Worm (Caenorhabditis elegans): ENCODE measurements around the gene W10G6.6.

The W10G6.6 gene

DNA sequence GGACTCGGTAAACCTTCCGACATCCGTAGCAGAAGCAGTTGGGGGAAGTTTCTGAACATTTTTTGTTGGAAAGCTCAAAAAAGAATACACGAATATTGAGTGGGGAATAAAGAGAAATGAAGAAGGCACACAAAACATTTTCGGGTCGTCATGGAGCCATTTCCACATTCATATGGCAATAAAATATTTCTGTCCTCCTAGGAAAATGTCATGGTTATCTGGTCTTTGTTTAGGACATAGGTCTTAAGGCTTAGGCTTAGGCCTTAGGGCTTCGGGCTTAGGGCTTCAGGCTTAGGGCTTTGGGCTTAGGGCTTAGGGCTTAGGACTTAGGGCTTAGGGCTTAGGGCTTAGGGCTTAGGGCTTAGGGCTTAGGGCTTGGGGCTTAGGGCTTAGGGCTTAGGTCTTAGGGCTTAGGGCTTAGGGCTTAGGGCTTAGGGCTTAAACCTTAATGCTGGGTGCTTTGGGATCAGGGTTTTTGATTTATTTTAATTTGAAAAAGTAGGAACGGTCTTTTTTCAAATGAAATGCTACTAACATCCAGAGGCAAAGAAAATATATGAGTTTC lies 51.3 kb downstream of the W10G6.6 start, which contains the start of gene R11.3:
TSS of gene R11.3 (minus strand) at position 51 of the 565 bp plus-strand sequence.
- TF ChIP-seq C34B4.2 (tag; optimal IDR thresholded peaks at IDR 0.05) (no peak), nhr-11 (tag; optimal IDR thresholded peaks at IDR 0.05) (no peak), mef-2 (tag; optimal IDR thresholded peaks at IDR 0.05) (no peak), dpl-1 (GFP tag; optimal IDR thresholded peaks at IDR 0.05) (no peak), Y116A8C.19 (tag; optimal IDR thresholded peaks at IDR 0.05; ENCODE audit: borderline replicate concordance) (no peak), swsn-7 (tag; optimal IDR thresholded peaks at IDR 0.05) (no peak), rnt-1 (tag; optimal IDR thresholded peaks at IDR 0.05) (no peak), nhr-84 (tag; optimal IDR thresholded peaks at IDR 0.05) (no peak), nhr-76 (tag; optimal IDR thresholded peaks at IDR 0.05) (no peak), vab-15 (tag; optimal IDR thresholded peaks at IDR 0.05) (no peak), ceh-82 (tag; optimal IDR thresholded peaks at IDR 0.05) (no peak), aha-1 (tag; optimal IDR thresholded peaks at IDR 0.05) (no peak), lin-15B (tag; optimal IDR thresholded peaks at IDR 0.05) (no peak), tbx-2 (tag; optimal IDR thresholded peaks at IDR 0.05) (no peak), unc-86 (tag; optimal IDR thresholded peaks at IDR 0.05) (no peak), fkh-8 (tag; optimal IDR thresholded peaks at IDR 0.05) (no peak), ama-1 (optimal IDR thresholded peaks at IDR 0.05) (no peak), nhr-85 (tag) (no peak), lin-35 (GFP tag; optimal IDR thresholded peaks at IDR 0.05) (no peak), unc-30 (tag; optimal IDR thresholded peaks at IDR 0.05) (no peak)

Measured in whole organism, L1 larva.